Worm (Caenorhabditis elegans): Measurements from ENCODE around the gene ZK262.8.

Gene ZK262.8

ce11 chrV:18412887-18413286, 25.3 kb upstream of the ZK262.8 start, which contains the start of gene ZK262.2:
Gene ZK262.2, minus strand, starts transcription at chrV:18412987.
- no peak for TF ChIP-seq sea-1 (GFP tag; conservative IDR thresholded peaks at IDR 0.05)
- no peak for TF ChIP-seq ceh-13 (GFP tag; optimal IDR thresholded peaks at IDR 0.05)
- TF ChIP-seq scrt-1 (GFP tag; IDR thresholded peaks at IDR 0.05): no peak
- no peak for TF ChIP-seq tbx-11 (GFP tag; IDR thresholded peaks at IDR 0.05)
- TF ChIP-seq hmbx-1 (tag; optimal IDR thresholded peaks at IDR 0.05): no peak
- TF ChIP-seq ama-1 (optimal IDR thresholded peaks at IDR 0.05): no peak
- no peak for TF ChIP-seq ets-7 (tag; optimal IDR thresholded peaks at IDR 0.05)
- no peak for TF ChIP-seq tbx-37 (GFP tag; conservative IDR thresholded peaks at IDR 0.05)

ce11 chrV:18414051-18414450, 24.1 kb upstream of the ZK262.8 start, which contains the start of gene txt-8:
Gene txt-8, plus strand, starts transcription at chrV:18414351.
- TF ChIP-seq tbx-37 (GFP tag; conservative IDR thresholded peaks at IDR 0.05): no peak
- no peak for TF ChIP-seq scrt-1 (GFP tag; IDR thresholded peaks at IDR 0.05)
- TF ChIP-seq hmg-4 (GFP tag; optimal IDR thresholded peaks at IDR 0.05): no peak
- TF ChIP-seq hnd-1 (tag; optimal IDR thresholded peaks at IDR 0.05): no peak
- TF ChIP-seq sea-1 (GFP tag; conservative IDR thresholded peaks at IDR 0.05): no peak
- TF ChIP-seq ceh-13 (GFP tag; optimal IDR thresholded peaks at IDR 0.05): no peak
- no peak for TF ChIP-seq tra-4 (tag; optimal IDR thresholded peaks at IDR 0.05)
- no peak for TF ChIP-seq tbx-11 (GFP tag; IDR thresholded peaks at IDR 0.05)
- TF ChIP-seq ets-7 (tag; optimal IDR thresholded peaks at IDR 0.05): no peak
- no peak for TF ChIP-seq F13C5.2 (tag; optimal IDR thresholded peaks at IDR 0.05)
- TF ChIP-seq pes-1 (GFP tag; IDR thresholded peaks at IDR 0.05): no peak
- no peak for TF ChIP-seq ceh-36 (tag; optimal IDR thresholded peaks at IDR 0.05)
- TF ChIP-seq ama-1 (optimal IDR thresholded peaks at IDR 0.05): no peak
- TF ChIP-seq flt-1 (GFP tag; IDR thresholded peaks at IDR 0.05): no peak
- TF ChIP-seq hmbx-1 (tag; optimal IDR thresholded peaks at IDR 0.05): no peak
- no peak for TF ChIP-seq aly-1 (tag; optimal IDR thresholded peaks at IDR 0.05)
- TF ChIP-seq B0310.2 (tag; optimal IDR thresholded peaks at IDR 0.05): no peak

- TF ChIP-seq ceh-36 (tag; optimal IDR thresholded peaks at IDR 0.05) (no peak), flt-1 (GFP tag; IDR thresholded peaks at IDR 0.05) (no peak), ama-1 (optimal IDR thresholded peaks at IDR 0.05) (no peak), hmbx-1 (tag; optimal IDR thresholded peaks at IDR 0.05) (no peak), pes-1 (GFP tag; IDR thresholded peaks at IDR 0.05) (no peak), tra-4 (tag; optimal IDR thresholded peaks at IDR 0.05) (no peak), aly-1 (tag; optimal IDR thresholded peaks at IDR 0.05) (no peak), scrt-1 (GFP tag; IDR thresholded peaks at IDR 0.05) (no peak), sea-1 (GFP tag; conservative IDR thresholded peaks at IDR 0.05) (no peak), ets-7 (tag; optimal IDR thresholded peaks at IDR 0.05) (no peak), hnd-1 (tag; optimal IDR thresholded peaks at IDR 0.05) (no peak), tbx-37 (GFP tag; conservative IDR thresholded peaks at IDR 0.05) (no peak), tbx-11 (GFP tag; IDR thresholded peaks at IDR 0.05) (no peak), ceh-13 (GFP tag; optimal IDR thresholded peaks at IDR 0.05) (no peak), B0310.2 (tag; optimal IDR thresholded peaks at IDR 0.05) (no peak), F13C5.2 (tag; optimal IDR thresholded peaks at IDR 0.05) (no peak), hmg-4 (GFP tag; optimal IDR thresholded peaks at IDR 0.05) (no peak)
Observed at ce11 chrV:18420797-18421196, 17.4 kb upstream of the ZK262.8 start, which contains the start of gene srj-26. Gene srj-26, plus strand, starts transcription at chrV:18421097.

ce11 chrV:18424471-18424870, 13.7 kb upstream of the ZK262.8 start, which contains the start of gene ZK262.4:
Gene ZK262.4, minus strand, starts transcription at chrV:18424571.
- no peak for TF ChIP-seq tra-4 (tag; optimal IDR thresholded peaks at IDR 0.05)
- no peak for TF ChIP-seq hmg-4 (GFP tag; optimal IDR thresholded peaks at IDR 0.05)
- TF ChIP-seq ceh-36 (tag; optimal IDR thresholded peaks at IDR 0.05): no peak
- TF ChIP-seq scrt-1 (GFP tag; IDR thresholded peaks at IDR 0.05): no peak
- TF ChIP-seq ceh-13 (GFP tag; optimal IDR thresholded peaks at IDR 0.05): no peak
- TF ChIP-seq B0310.2 (tag; optimal IDR thresholded peaks at IDR 0.05): no peak
- no peak for TF ChIP-seq sea-1 (GFP tag; conservative IDR thresholded peaks at IDR 0.05)
- TF ChIP-seq ets-7 (tag; optimal IDR thresholded peaks at IDR 0.05): no peak
- no peak for TF ChIP-seq hnd-1 (tag; optimal IDR thresholded peaks at IDR 0.05)
- no peak for TF ChIP-seq pes-1 (GFP tag; IDR thresholded peaks at IDR 0.05)

ce11 chrV:18425544-18425943, 12.6 kb upstream of the ZK262.8 start, which contains the start of gene ZK262.19:
Gene ZK262.19, minus strand, starts transcription at chrV:18425644.
- no peak for TF ChIP-seq ets-7 (tag; optimal IDR thresholded peaks at IDR 0.05)
- TF ChIP-seq F13C5.2 (tag; optimal IDR thresholded peaks at IDR 0.05): no peak
- no peak for TF ChIP-seq tbx-11 (GFP tag; IDR thresholded peaks at IDR 0.05)
- TF ChIP-seq sea-1 (GFP tag; conservative IDR thresholded peaks at IDR 0.05): no peak
- TF ChIP-seq tbx-37 (GFP tag; conservative IDR thresholded peaks at IDR 0.05): no peak
- no peak for TF ChIP-seq ceh-36 (tag; optimal IDR thresholded peaks at IDR 0.05)
- no peak for TF ChIP-seq tra-4 (tag; optimal IDR thresholded peaks at IDR 0.05)
- TF ChIP-seq B0310.2 (tag; optimal IDR thresholded peaks at IDR 0.05): no peak
- TF ChIP-seq scrt-1 (GFP tag; IDR thresholded peaks at IDR 0.05): no peak
- no peak for TF ChIP-seq flt-1 (GFP tag; IDR thresholded peaks at IDR 0.05)

- no peak for TF ChIP-seq F13C5.2 (tag; optimal IDR thresholded peaks at IDR 0.05)
Observed at ce11 chrV:18426280-18426679, 11.9 kb upstream of the ZK262.8 start, which contains the start of gene srw-83. Gene srw-83, plus strand, starts transcription at chrV:18426580.

ce11 chrV:18430826-18431225, 7.4 kb upstream of the ZK262.8 start:
- TF ChIP-seq hmbx-1 (tag; optimal IDR thresholded peaks at IDR 0.05): no peak
- no peak for TF ChIP-seq ceh-36 (tag; optimal IDR thresholded peaks at IDR 0.05)
- no peak for TF ChIP-seq pes-1 (GFP tag; IDR thresholded peaks at IDR 0.05)
- no peak for TF ChIP-seq ets-7 (tag; optimal IDR thresholded peaks at IDR 0.05)
- no peak for TF ChIP-seq hnd-1 (tag; optimal IDR thresholded peaks at IDR 0.05)
- TF ChIP-seq ceh-13 (GFP tag; optimal IDR thresholded peaks at IDR 0.05): no peak
- TF ChIP-seq ama-1 (optimal IDR thresholded peaks at IDR 0.05): no peak
- no peak for TF ChIP-seq scrt-1 (GFP tag; IDR thresholded peaks at IDR 0.05)
- no peak for TF ChIP-seq flt-1 (GFP tag; IDR thresholded peaks at IDR 0.05)
- no peak for TF ChIP-seq sea-1 (GFP tag; conservative IDR thresholded peaks at IDR 0.05)
- no peak for TF ChIP-seq aly-1 (tag; optimal IDR thresholded peaks at IDR 0.05)

- no peak for TF ChIP-seq flt-1 (GFP tag; IDR thresholded peaks at IDR 0.05)
- no peak for TF ChIP-seq tbx-11 (GFP tag; IDR thresholded peaks at IDR 0.05)
Observed at ce11 chrV:18431450-18431849, 6.7 kb upstream of the ZK262.8 start, which contains the start of gene srw-82. Gene srw-82, plus strand, starts transcription at chrV:18431750.
